Fruit fly (Drosophila melanogaster) whole organism, prepupa: ENCODE data around the gene Jon66Ci.

Experiments
- Blimp-1 ChIP-seq: fragments of 200-800 bp; sonication (Bioruptor generic); optimal IDR thresholded peaks from 3 replicates; lab custom pipeline; 2017; ENCODE audit warnings: missing biosample characterization, missing genetic modification characterization, mild to moderate bottlenecking, moderate library complexity, missing genetic modification reagents
- CG10631 ChIP-seq: fragments of 200-800 bp; sonication (Bioruptor generic); optimal IDR thresholded peaks from 2 replicates; lab custom pipeline; 2016; ENCODE audit warnings: missing biosample characterization, missing genetic modification characterization
- CG10669 ChIP-seq: fragments of 200-800 bp; sonication (Bioruptor generic); optimal IDR thresholded peaks from 3 replicates; lab custom pipeline; 2018; ENCODE audit warnings: missing biosample characterization, mild to moderate bottlenecking, missing genetic modification characterization, moderate library complexity
- CG11294 ChIP-seq: fragments of 200-800 bp; sonication (Bioruptor generic); IDR thresholded peaks from 2 replicates; pipeline ENCODE4 v1.3.6; 2022; ENCODE audit warnings: missing biosample characterization, missing genetic modification characterization
- CG11762 ChIP-seq: fragments of 200-800 bp; sonication (Bioruptor generic); optimal IDR thresholded peaks from 3 replicates; lab custom pipeline; 2016; ENCODE audit warnings: missing biosample characterization, missing genetic modification characterization; ENCODE audit not compliant: insufficient read depth
- CG11902 ChIP-seq: fragments of 200-800 bp; sonication (Bioruptor generic); optimal IDR thresholded peaks from 3 replicates; lab custom pipeline; 2016; ENCODE audit warnings: missing biosample characterization, missing genetic modification characterization
- CG15336 ChIP-seq: fragments of 200-800 bp; sonication (Bioruptor generic); IDR thresholded peaks from 2 replicates; pipeline ENCODE4 v1.3.6; 2022; ENCODE audit warnings: missing biosample characterization, missing genetic modification characterization
- CG1621 ChIP-seq: fragments of 200-800 bp; sonication (Bioruptor generic); optimal IDR thresholded peaks from 3 replicates; lab custom pipeline; 2018; ENCODE audit warnings: missing biosample characterization, mild to moderate bottlenecking, missing genetic modification characterization
- CG16779 ChIP-seq: fragments of 200-800 bp; sonication (Bioruptor generic); optimal IDR thresholded peaks from 3 replicates; lab custom pipeline; 2017; ENCODE audit warnings: missing biosample characterization, mild to moderate bottlenecking, missing genetic modification characterization
- CG3032 ChIP-seq: fragments of 200-800 bp; optimal IDR thresholded peaks from 2 replicates; lab custom pipeline; 2019; ENCODE audit warnings: missing biosample characterization, mild to moderate bottlenecking, missing genetic modification characterization, moderate library complexity
- CG34406 ChIP-seq: fragments of 200-800 bp; sonication (Bioruptor generic); optimal IDR thresholded peaks from 3 replicates; lab custom pipeline; 2016; ENCODE audit warnings: missing biosample characterization, missing genetic modification characterization
- CG3919 ChIP-seq: fragments of 200-800 bp; sonication (Bioruptor generic); optimal IDR thresholded peaks from 3 replicates; lab custom pipeline; 2016; ENCODE audit warnings: missing biosample characterization, missing genetic modification characterization
- CG4318 ChIP-seq: fragments of 200-800 bp; sonication (Bioruptor generic); optimal IDR thresholded peaks from 3 replicates; lab custom pipeline; 2017; ENCODE audit warnings: missing biosample characterization, mild to moderate bottlenecking, missing genetic modification characterization
- CG6163 ChIP-seq: fragments of 200-800 bp; sonication (Bioruptor generic); IDR thresholded peaks from 3 replicates; pipeline ENCODE4 v1.3.6; 2022; ENCODE audit warnings: missing biosample characterization, missing genetic modification characterization
- CG6276 ChIP-seq: fragments of 200-800 bp; sonication (Bioruptor generic); optimal IDR thresholded peaks from 2 replicates; lab custom pipeline; 2017; ENCODE audit warnings: missing biosample characterization, mild to moderate bottlenecking, missing genetic modification characterization
- CG6792 ChIP-seq: fragments of 200-800 bp; sonication (Bioruptor generic); optimal IDR thresholded peaks from 3 replicates; lab custom pipeline; 2016; ENCODE audit warnings: missing biosample characterization, missing genetic modification characterization
- CG6854 ChIP-seq: fragments of 200-800 bp; sonication (Bioruptor generic); optimal IDR thresholded peaks from 2 replicates; lab custom pipeline; 2017; ENCODE audit warnings: missing biosample characterization, mild to moderate bottlenecking, missing genetic modification characterization
- CG7368 ChIP-seq: fragments of 200-800 bp; sonication (Bioruptor generic); optimal IDR thresholded peaks from 3 replicates; lab custom pipeline; 2016; ENCODE audit warnings: missing biosample characterization, missing genetic modification characterization
- CG8119 ChIP-seq: fragments of 200-800 bp; sonication (Bioruptor generic); IDR thresholded peaks from 3 replicates; pipeline ENCODE4 v1.3.6; 2022; ENCODE audit warnings: missing biosample characterization, missing genetic modification characterization
- CG8319 ChIP-seq: fragments of 200-800 bp; sonication (Bioruptor generic); optimal IDR thresholded peaks from 3 replicates; lab custom pipeline; 2016; ENCODE audit warnings: missing biosample characterization, missing genetic modification characterization
- CG8632 ChIP-seq: fragments of 200-800 bp; sonication (Bioruptor generic); optimal IDR thresholded peaks from 3 replicates; lab custom pipeline; 2016; ENCODE audit warnings: missing biosample characterization, missing genetic modification characterization
- CG9139 ChIP-seq: fragments of 200-800 bp; sonication (Bioruptor generic); optimal IDR thresholded peaks from 3 replicates; lab custom pipeline; 2017; ENCODE audit warnings: missing biosample characterization, mild to moderate bottlenecking, missing genetic modification characterization
- Eip75B ChIP-seq: fragments of 200-800 bp; sonication (Bioruptor generic); optimal IDR thresholded peaks from 3 replicates; lab custom pipeline; 2016; ENCODE audit warnings: missing biosample characterization, missing genetic modification characterization
- Eip93F ChIP-seq: fragments of 200-800 bp; sonication (Bioruptor generic); optimal IDR thresholded peaks from 2 replicates; lab custom pipeline; 2016; ENCODE audit warnings: missing biosample characterization, mild to moderate bottlenecking, missing genetic modification characterization
- Gug ChIP-seq: fragments of 200-800 bp; sonication (Bioruptor generic); IDR thresholded peaks from 2 replicates; pipeline ENCODE4 v1.3.6; 2022; ENCODE audit warnings: missing biosample characterization, missing genetic modification characterization
- Hr38 ChIP-seq: sonication (Bioruptor generic); optimal IDR thresholded peaks from 2 replicates; lab custom pipeline; 2016; ENCODE audit warnings: missing biosample characterization, missing genetic modification characterization
- Hr39 ChIP-seq: fragments of 200-800 bp; sonication (Bioruptor generic); optimal IDR thresholded peaks from 2 replicates; lab custom pipeline; 2016; ENCODE audit warnings: missing biosample characterization, missing genetic modification characterization
- Hr4 ChIP-seq: fragments of 200-800 bp; sonication (Bioruptor generic); optimal IDR thresholded peaks from 3 replicates; lab custom pipeline; 2016; ENCODE audit warnings: missing biosample characterization, missing genetic modification characterization
- Lpt ChIP-seq: fragments of 200-800 bp; sonication (Bioruptor generic); optimal IDR thresholded peaks from 3 replicates; lab custom pipeline; 2016; ENCODE audit warnings: missing biosample characterization, missing genetic modification characterization
- OdsH ChIP-seq: fragments of 200-800 bp; sonication (Bioruptor generic); optimal IDR thresholded peaks from 3 replicates; lab custom pipeline; 2016; ENCODE audit warnings: missing biosample characterization, missing genetic modification characterization
- Sox102F ChIP-seq: fragments of 200-800 bp; sonication (Bioruptor generic); optimal IDR thresholded peaks from 2 replicates; lab custom pipeline; 2016; ENCODE audit warnings: missing biosample characterization, mild to moderate bottlenecking, missing genetic modification characterization
- Sox14 ChIP-seq: fragments of 200-800 bp; sonication (Bioruptor generic); optimal IDR thresholded peaks from 3 replicates; lab custom pipeline; 2016; ENCODE audit warnings: missing biosample characterization, missing genetic modification characterization
- achi ChIP-seq: fragments of 200-800 bp; sonication (Bioruptor generic); optimal IDR thresholded peaks from 3 replicates; lab custom pipeline; 2016; ENCODE audit warnings: missing biosample characterization, missing genetic modification characterization
- acj6 ChIP-seq: fragments of 200-800 bp; sonication (Bioruptor generic); optimal IDR thresholded peaks from 3 replicates; lab custom pipeline; 2016; ENCODE audit warnings: missing biosample characterization, missing genetic modification characterization
- cyc ChIP-seq: fragments of 200-800 bp; sonication (Bioruptor generic); optimal IDR thresholded peaks from 3 replicates; lab custom pipeline; 2016; ENCODE audit warnings: missing biosample characterization, missing genetic modification characterization
- dac ChIP-seq: fragments of 200-800 bp; sonication (Bioruptor generic); optimal IDR thresholded peaks from 2 replicates; lab custom pipeline; 2017; ENCODE audit warnings: missing biosample characterization, mild to moderate bottlenecking, missing genetic modification characterization
- dsx ChIP-seq: fragments of 200-800 bp; optimal IDR thresholded peaks from 3 replicates; lab custom pipeline; 2019; ENCODE audit warnings: missing biosample characterization, mild to moderate bottlenecking, missing genetic modification characterization, moderate library complexity; ENCODE audit not compliant: poor library complexity, severe bottlenecking
- eg ChIP-seq: fragments of 200-800 bp; sonication (Bioruptor generic); IDR thresholded peaks from 3 replicates; pipeline ENCODE4 v1.3.6; 2022; ENCODE audit warnings: missing biosample characterization, missing genetic modification characterization
- esn ChIP-seq: fragments of 200-800 bp; sonication (Bioruptor generic); optimal IDR thresholded peaks from 2 replicates; lab custom pipeline; 2016; ENCODE audit warnings: missing biosample characterization, mild to moderate bottlenecking, missing genetic modification characterization, moderate library complexity
- fd59A ChIP-seq: fragments of 200-800 bp; sonication (Bioruptor generic); optimal IDR thresholded peaks from 2 replicates; lab custom pipeline; 2017; ENCODE audit warnings: missing biosample characterization, mild to moderate bottlenecking, missing genetic modification characterization, missing genetic modification reagents
- fd85E ChIP-seq: fragments of 200-800 bp; sonication (Bioruptor generic); optimal IDR thresholded peaks from 3 replicates; lab custom pipeline; 2016; ENCODE audit warnings: missing biosample characterization, missing genetic modification characterization
- fkh ChIP-seq: fragments of 200-800 bp; sonication (Bioruptor generic); optimal IDR thresholded peaks from 3 replicates; lab custom pipeline; 2017; ENCODE audit warnings: missing biosample characterization, mild to moderate bottlenecking, missing genetic modification characterization, moderate library complexity
- lz ChIP-seq: fragments of 200-800 bp; sonication (Bioruptor generic); optimal IDR thresholded peaks from 3 replicates; lab custom pipeline; 2016; ENCODE audit warnings: missing biosample characterization, missing genetic modification characterization
- net ChIP-seq: fragments of 200-800 bp; sonication (Bioruptor generic); optimal IDR thresholded peaks from 3 replicates; lab custom pipeline; 2016; ENCODE audit warnings: missing biosample characterization, missing genetic modification characterization
- pdm3 ChIP-seq: fragments of 200-800 bp; sonication (Bioruptor generic); optimal IDR thresholded peaks from 3 replicates; lab custom pipeline; 2016; ENCODE audit warnings: missing biosample characterization, missing genetic modification characterization
- salr ChIP-seq, 2 experiments: fragments of 200-800 bp; sonication (Bioruptor generic); optimal IDR thresholded peaks; 3 replicates each; lab custom pipeline; 2016 to 2018; ENCODE audit warnings: missing biosample characterization in 2 of 2, missing genetic modification characterization in 2 of 2, mild to moderate bottlenecking in 1 of 2
- spab ChIP-seq: fragments of 200-800 bp; sonication (Bioruptor generic); optimal IDR thresholded peaks from 2 replicates; lab custom pipeline; 2017; ENCODE audit warnings: missing biosample characterization, mild to moderate bottlenecking, missing genetic modification characterization, missing genetic modification reagents
- ss ChIP-seq, 2 experiments: fragments of 200-800 bp; sonication (Bioruptor generic); optimal IDR thresholded peaks; 2 replicates in 1 of 2; 3 replicates in 1 of 2; lab custom pipeline; 2017 to 2018; ENCODE audit warnings: mild to moderate bottlenecking in 2 of 2, missing biosample characterization in 2 of 2, missing genetic modification characterization in 2 of 2, moderate library complexity in 1 of 2
- svp ChIP-seq: fragments of 200-800 bp; sonication (Bioruptor generic); peaks from one replicate; lab custom pipeline; 2016; ENCODE audit warnings: missing biosample characterization, missing genetic modification characterization
- vri ChIP-seq: fragments of 200-800 bp; sonication (Bioruptor generic); optimal IDR thresholded peaks from 3 replicates; lab custom pipeline; 2016; ENCODE audit warnings: missing biosample characterization, mild to moderate bottlenecking, missing genetic modification characterization

Gene Jon66Ci

dm6 chr3L:8440771-8441549 is 49.6 kb downstream of the Jon66Ci start:
- peak; percentile 51 for TF ChIP-seq OdsH (GFP tag; lab: Kevin White, UChicago)
- peak; percentile 34 for TF ChIP-seq CG10631 (GFP tag; lab: Kevin White, UChicago)
- TF ChIP-seq CG11902 (GFP tag; lab: Kevin White, UChicago): no peak
- TF ChIP-seq Hr38 (GFP tag; lab: Kevin White, UChicago): peak; percentile 16
- TF ChIP-seq CG4318: no peak
- no peak for TF ChIP-seq Hr39 (GFP tag; lab: Kevin White, UChicago)
- peak; percentile 97 for TF ChIP-seq eg
- TF ChIP-seq Hr4: peak; percentile 55
- TF ChIP-seq CG1621 (tag; lab: Kevin White, UChicago): peak; percentile 95
- peak; percentile 24 for TF ChIP-seq CG11762 (GFP tag; lab: Kevin White, UChicago)
- TF ChIP-seq CG7368 (GFP tag; lab: Kevin White, UChicago): peak; percentile 78
- peak; percentile 29 for TF ChIP-seq CG8319
- TF ChIP-seq vri (GFP tag; lab: Kevin White, UChicago): no peak
- TF ChIP-seq CG34406 (GFP tag; lab: Kevin White, UChicago): peak; percentile 79
- TF ChIP-seq CG6854 (GFP tag; lab: Kevin White, UChicago): peak; percentile 94
- peak; percentile 51 for TF ChIP-seq achi (GFP tag; lab: Kevin White, UChicago)
- TF ChIP-seq lz (GFP tag; lab: Kevin White, UChicago): no peak
- TF ChIP-seq esn (GFP tag; lab: Kevin White, UChicago): peak; percentile 17
- peak; percentile 53 for TF ChIP-seq CG8632
- TF ChIP-seq Sox14 (GFP tag; lab: Kevin White, UChicago): peak; percentile 57
- TF ChIP-seq cyc: no peak
- peak; percentile 95 for TF ChIP-seq dsx (GFP tag; lab: Kevin White, UChicago)
- peak; percentile 86 to 89 for TF ChIP-seq salr (GFP tag; optimal IDR thresholded peaks at IDR 0.05; lab: Kevin White, UChicago)
- TF ChIP-seq svp: no peak
- TF ChIP-seq Gug (GFP tag; lab: Robert Waterston, UW): no peak
- peak; percentile 96 for TF ChIP-seq spab
- peak; percentile 45 for TF ChIP-seq Blimp-1 (GFP tag; lab: Kevin White, UChicago)
- TF ChIP-seq CG16779 (tag; lab: Kevin White, UChicago): peak; percentile 98
- TF ChIP-seq Lpt (GFP tag; lab: Kevin White, UChicago): peak; percentile 87
- peak; percentile 99 for TF ChIP-seq CG6276
- peak; percentile 92 for TF ChIP-seq net (GFP tag; lab: Kevin White, UChicago)
- peak; percentile 96 for TF ChIP-seq CG8119 (GFP tag; lab: Robert Waterston, UW)
- peak; percentile 71 for TF ChIP-seq fkh (GFP tag; lab: Kevin White, UChicago)
- peak; percentile 59; the same call in 1 of the 2 replicates for TF ChIP-seq CG11294
- peak; percentile 81 for TF ChIP-seq fd59A (GFP tag; lab: Kevin White, UChicago)
- TF ChIP-seq CG15336 (GFP tag; lab: Robert Waterston, UW): peak; percentile 91
- TF ChIP-seq CG9139 (GFP tag; lab: Kevin White, UChicago): peak; percentile 98
- peak; percentile 99 for TF ChIP-seq ss (GFP tag; optimal IDR thresholded peaks at IDR 0.05; lab: Kevin White, UChicago)
- TF ChIP-seq Sox102F (GFP tag; lab: Kevin White, UChicago): peak; percentile 56
- TF ChIP-seq dac: peak; percentile 94
- TF ChIP-seq Eip93F (GFP tag; lab: Kevin White, UChicago): peak; percentile 7
- TF ChIP-seq CG6163: peak; percentile 97
- peak; percentile 92 for TF ChIP-seq CG10669 (GFP tag; lab: Kevin White, UChicago)
- TF ChIP-seq CG3919 (GFP tag; lab: Kevin White, UChicago): peak; percentile 62
- no peak for TF ChIP-seq CG6792 (GFP tag; lab: Kevin White, UChicago)
- TF ChIP-seq CG3032 (tag; lab: Kevin White, UChicago): peak; percentile 93
- peak; percentile 13 for TF ChIP-seq acj6 (GFP tag; lab: Kevin White, UChicago)
- TF ChIP-seq pdm3: peak; percentile 69
- peak; percentile 10 for TF ChIP-seq Eip75B
- TF ChIP-seq fd85E (GFP tag; lab: Kevin White, UChicago): no peak
